Worm (Caenorhabditis elegans) whole organism, early embryonic: ENCODE results near the gene F56H11.2.

Experiments
- ama-1 ChIP-seq: fragments of 150-350 bp; optimal IDR thresholded peaks from 2 replicates; lab custom pipeline; 2014
- hmbx-1 ChIP-seq: sonication (generic microtip); optimal IDR thresholded peaks from 2 replicates; lab custom pipeline; 2016; ENCODE audit warnings: mild to moderate bottlenecking, missing genetic modification characterization, missing compliant biosample characterization
- tra-4 ChIP-seq: sonication (generic microtip); optimal IDR thresholded peaks from 2 replicates; lab custom pipeline; 2017; ENCODE audit warnings: missing genetic modification characterization, missing compliant biosample characterization

DNA sequence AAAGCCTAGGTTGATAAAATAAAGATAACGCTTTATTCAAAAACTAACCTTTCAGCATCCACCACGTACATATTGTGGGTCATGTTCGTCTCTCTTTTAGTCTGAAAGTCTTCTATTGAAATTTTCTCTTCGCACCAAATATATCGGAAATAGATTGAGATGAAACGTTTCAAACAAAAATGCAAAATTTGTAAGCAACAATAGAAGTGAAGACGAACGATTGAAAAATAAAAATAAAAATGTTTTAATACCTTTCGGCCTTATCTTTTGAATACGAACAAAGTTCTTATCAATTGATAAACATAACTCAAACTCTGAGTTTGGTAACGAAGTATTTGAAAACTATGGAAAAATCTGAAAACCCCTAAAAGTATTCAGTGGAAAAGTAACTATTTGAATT lies at the start of gene F56H11.2:
- TF ChIP-seq hmbx-1 (tag; lab: Kevin White, UChicago), result no peak
- no peak for TF ChIP-seq ama-1
- no peak for TF ChIP-seq tra-4 (tag; lab: Kevin White, UChicago)
